Fruit fly (Drosophila melanogaster) whole organism, embryonic: ENCODE data around the gene Svil.

Experiments used
- ATbp ChIP-seq: fragments of 200-800 bp; sonication (Bioruptor generic); optimal IDR thresholded peaks from 2 replicates; lab custom pipeline; 2017; ENCODE audit warnings: missing biosample characterization, mild to moderate bottlenecking, missing genetic modification characterization, missing genetic modification reagents
- CG11504 ChIP-seq: fragments of 200-800 bp; sonication (Bioruptor generic); optimal IDR thresholded peaks from 3 replicates; lab custom pipeline; 2019; ENCODE audit warnings: missing biosample characterization, mild to moderate bottlenecking, missing genetic modification characterization, moderate library complexity
- CG12071 ChIP-seq: fragments of 200-800 bp; sonication (Bioruptor generic); optimal IDR thresholded peaks from 3 replicates; lab custom pipeline; 2018; ENCODE audit warnings: missing biosample characterization, mild to moderate bottlenecking, missing genetic modification characterization
- CG12155 ChIP-seq: fragments of 200-800 bp; sonication (Bioruptor generic); optimal IDR thresholded peaks from 3 replicates; lab custom pipeline; 2016; ENCODE audit warnings: missing biosample characterization, missing genetic modification characterization
- CG12391 ChIP-seq: fragments of 200-800 bp; sonication (Bioruptor generic); optimal IDR thresholded peaks from 3 replicates; lab custom pipeline; 2018; ENCODE audit warnings: missing biosample characterization, mild to moderate bottlenecking, missing genetic modification characterization, moderate library complexity
- CG13894 ChIP-seq: fragments of 200-800 bp; sonication (Bioruptor generic); optimal IDR thresholded peaks from 3 replicates; lab custom pipeline; 2018; ENCODE audit warnings: missing biosample characterization, mild to moderate bottlenecking, missing genetic modification characterization, moderate library complexity
- CG1792 ChIP-seq: fragments of 200-800 bp; sonication (Bioruptor generic); optimal IDR thresholded peaks from 2 replicates; lab custom pipeline; 2016; ENCODE audit warnings: missing biosample characterization, missing genetic modification characterization
- CG2678 ChIP-seq: fragments of 200-800 bp; sonication (Bioruptor generic); optimal IDR thresholded peaks from 3 replicates; lab custom pipeline; 2019; ENCODE audit warnings: missing biosample characterization, mild to moderate bottlenecking, missing genetic modification characterization, moderate library complexity
- CG34376 ChIP-seq: fragments of 200-800 bp; sonication (Bioruptor generic); optimal IDR thresholded peaks from 2 replicates; lab custom pipeline; 2018; ENCODE audit warnings: missing biosample characterization, mild to moderate bottlenecking, missing genetic modification characterization
- CG6689 ChIP-seq: fragments of 200-800 bp; sonication (Bioruptor generic); IDR thresholded peaks from 2 replicates; pipeline ENCODE4 v1.3.6; 2022; ENCODE audit warnings: missing biosample characterization, missing genetic modification characterization
- CG6791 ChIP-seq: fragments of 200-800 bp; sonication (Bioruptor generic); IDR thresholded peaks from 3 replicates; pipeline ENCODE4 v1.3.6; 2022; ENCODE audit warnings: missing biosample characterization, missing genetic modification characterization; ENCODE audit not compliant: partially characterized antibody
- CG8281 ChIP-seq: fragments of 200-800 bp; sonication (Bioruptor generic); optimal IDR thresholded peaks from 2 replicates; lab custom pipeline; 2018; ENCODE audit warnings: missing biosample characterization, mild to moderate bottlenecking, missing genetic modification characterization, moderate library complexity
- CG8359 ChIP-seq: fragments of 200-800 bp; sonication (Bioruptor generic); optimal IDR thresholded peaks from 2 replicates; lab custom pipeline; 2017; ENCODE audit warnings: missing biosample characterization, mild to moderate bottlenecking, missing genetic modification characterization, borderline replicate concordance
- CG8924 ChIP-seq: fragments of 200-800 bp; optimal IDR thresholded peaks from 3 replicates; lab custom pipeline; 2019; ENCODE audit warnings: missing biosample characterization, mild to moderate bottlenecking, missing genetic modification characterization, moderate library complexity
- CG9609 ChIP-seq: fragments of 200-800 bp; sonication (Bioruptor generic); optimal IDR thresholded peaks from 3 replicates; lab custom pipeline; 2016; ENCODE audit warnings: missing biosample characterization, missing genetic modification characterization
- Dref ChIP-seq: fragments of 200-800 bp; sonication (Bioruptor generic); IDR thresholded peaks from 2 replicates; pipeline ENCODE4 v1.3.6; 2022; ENCODE audit warnings: missing biosample characterization, missing genetic modification characterization
- GATAe ChIP-seq: fragments of 200-800 bp; sonication (Bioruptor generic); conservative IDR thresholded peaks from 2 replicates; pipeline ENCODE4 v1.3.6; 2022; ENCODE audit warnings: missing biosample characterization, missing genetic modification characterization
- HLHmδ ChIP-seq: fragments of 200-800 bp; sonication (Bioruptor generic); optimal IDR thresholded peaks from 2 replicates; lab custom pipeline; 2018; ENCODE audit warnings: missing biosample characterization, mild to moderate bottlenecking, missing genetic modification characterization, moderate library complexity
- Hey ChIP-seq: fragments of 200-800 bp; sonication (Bioruptor generic); optimal IDR thresholded peaks from 3 replicates; lab custom pipeline; 2018; ENCODE audit warnings: missing biosample characterization, mild to moderate bottlenecking, missing genetic modification characterization
- Hr3 ChIP-seq: fragments of 200-800 bp; sonication (Bioruptor generic); optimal IDR thresholded peaks from 3 replicates; lab custom pipeline; 2016; ENCODE audit warnings: missing biosample characterization, missing genetic modification characterization
- Lim3 ChIP-seq: fragments of 200-800 bp; sonication (Bioruptor generic); IDR thresholded peaks from 2 replicates; pipeline ENCODE4 v1.3.6; 2022; ENCODE audit warnings: missing biosample characterization, missing genetic modification characterization
- Mes4 ChIP-seq: fragments of 200-800 bp; sonication (Bioruptor generic); optimal IDR thresholded peaks from 2 replicates; lab custom pipeline; 2016; ENCODE audit warnings: missing biosample characterization, missing genetic modification characterization
- Nf-YA ChIP-seq: fragments of 200-800 bp; sonication (Bioruptor generic); IDR thresholded peaks from 2 replicates; pipeline ENCODE4 v1.3.6; 2022; ENCODE audit warnings: missing biosample characterization, missing genetic modification characterization
- Oli ChIP-seq: fragments of 200-800 bp; sonication (Bioruptor generic); optimal IDR thresholded peaks from 2 replicates; lab custom pipeline; 2018; ENCODE audit warnings: missing biosample characterization, mild to moderate bottlenecking, missing genetic modification characterization, moderate library complexity
- Ssrp ChIP-seq: fragments of 200-800 bp; sonication (Bioruptor generic); optimal IDR thresholded peaks from 2 replicates; lab custom pipeline; 2018; ENCODE audit warnings: missing biosample characterization, mild to moderate bottlenecking, missing genetic modification characterization, moderate library complexity
- Tbp ChIP-seq: fragments of >200 bp; optimal IDR thresholded peaks from 2 replicates; lab custom pipeline; 2018; ENCODE audit warnings: missing biosample characterization, missing genetic modification characterization
- Vsx1 ChIP-seq: fragments of 200-800 bp; sonication (Bioruptor generic); optimal IDR thresholded peaks from 2 replicates; lab custom pipeline; 2017; ENCODE audit warnings: missing biosample characterization, mild to moderate bottlenecking, missing genetic modification characterization, missing genetic modification reagents
- ara ChIP-seq: fragments of 200-800 bp; sonication (Bioruptor generic); IDR thresholded peaks from 2 replicates; pipeline ENCODE4 v1.3.6; 2022; ENCODE audit warnings: missing biosample characterization, missing genetic modification characterization
- bbx ChIP-seq: fragments of 200-800 bp; sonication (Bioruptor generic); IDR thresholded peaks from 2 replicates; pipeline ENCODE4 v1.3.6; 2022; ENCODE audit warnings: missing biosample characterization, missing genetic modification characterization; ENCODE audit not compliant: partially characterized antibody
- corto ChIP-seq: fragments of 200-800 bp; sonication (Bioruptor generic); optimal IDR thresholded peaks from 2 replicates; lab custom pipeline; 2016; ENCODE audit warnings: missing biosample characterization, mild to moderate bottlenecking, missing genetic modification characterization, moderate library complexity
- croc ChIP-seq: fragments of 200-800 bp; sonication (Bioruptor generic); conservative IDR thresholded peaks from 3 replicates; pipeline ENCODE4 v1.3.6; 2022; ENCODE audit warnings: missing biosample characterization, missing genetic modification characterization
- crol ChIP-seq: fragments of 200-800 bp; sonication (Bioruptor generic); IDR thresholded peaks from 2 replicates; pipeline ENCODE4 v1.3.6; 2022; ENCODE audit warnings: missing biosample characterization, missing genetic modification characterization
- crp ChIP-seq, 2 experiments: fragments of 200-800 bp; sonication (Bioruptor generic); optimal IDR thresholded peaks; 2 replicates in 1 of 2; 3 replicates in 1 of 2; lab custom pipeline; 2017; ENCODE audit warnings: missing biosample characterization in 2 of 2, missing genetic modification characterization in 2 of 2, mild to moderate bottlenecking in 1 of 2, moderate library complexity in 1 of 2
- esg ChIP-seq: fragments of 200-800 bp; sonication (Bioruptor generic); conservative IDR thresholded peaks from 2 replicates; pipeline ENCODE4 v1.3.6; 2022; ENCODE audit warnings: missing biosample characterization, missing genetic modification characterization
- fd3F ChIP-seq: fragments of 200-800 bp; sonication (Bioruptor generic); optimal IDR thresholded peaks from 2 replicates; lab custom pipeline; 2018; ENCODE audit warnings: missing biosample characterization, mild to moderate bottlenecking, missing genetic modification characterization, moderate library complexity
- gcm2 ChIP-seq: fragments of 200-800 bp; sonication (Bioruptor generic); optimal IDR thresholded peaks from 2 replicates; lab custom pipeline; 2016; ENCODE audit warnings: missing biosample characterization, missing genetic modification characterization
- gt ChIP-seq: fragments of 200-800 bp; sonication (Bioruptor generic); IDR thresholded peaks from 2 replicates; pipeline ENCODE4 v1.3.6; 2022; ENCODE audit warnings: missing biosample characterization, missing genetic modification characterization
- nom ChIP-seq: fragments of 200-800 bp; sonication (Bioruptor generic); optimal IDR thresholded peaks from 2 replicates; lab custom pipeline; 2017; ENCODE audit warnings: missing biosample characterization, missing genetic modification characterization, mild to moderate bottlenecking, moderate library complexity, missing genetic modification reagents
- onecut ChIP-seq: fragments of 200-800 bp; sonication (Bioruptor generic); IDR thresholded peaks from 2 replicates; pipeline ENCODE4 v1.3.6; 2022; ENCODE audit warnings: missing biosample characterization, missing genetic modification characterization
- peb ChIP-seq: fragments of 200-800 bp; sonication (Bioruptor generic); IDR thresholded peaks from 2 replicates; pipeline ENCODE4 v1.3.6; 2022; ENCODE audit warnings: missing biosample characterization, missing genetic modification characterization
- pum ChIP-seq: fragments of 200-800 bp; sonication (Bioruptor generic); optimal IDR thresholded peaks from 2 replicates; lab custom pipeline; 2016; ENCODE audit warnings: missing biosample characterization, missing genetic modification characterization
- ranshi ChIP-seq: fragments of 200-800 bp; sonication (Bioruptor generic); IDR thresholded peaks from 2 replicates; pipeline ENCODE4 v1.3.6; 2022; ENCODE audit warnings: missing biosample characterization, missing genetic modification characterization
- row ChIP-seq: fragments of 200-800 bp; sonication (Bioruptor generic); IDR thresholded peaks from 3 replicates; pipeline ENCODE4 v1.3.6; 2022; ENCODE audit warnings: missing biosample characterization, missing genetic modification characterization
- scrt ChIP-seq: fragments of 200-800 bp; sonication (Bioruptor generic); optimal IDR thresholded peaks from 2 replicates; lab custom pipeline; 2018; ENCODE audit warnings: missing biosample characterization, mild to moderate bottlenecking, missing genetic modification characterization, moderate library complexity
- slp2 ChIP-seq: fragments of 200-800 bp; sonication (Bioruptor generic); optimal IDR thresholded peaks from 2 replicates; lab custom pipeline; 2016; ENCODE audit warnings: missing biosample characterization, missing genetic modification characterization
- sr ChIP-seq: fragments of 200-800 bp; sonication (Bioruptor generic); IDR thresholded peaks from 3 replicates; pipeline ENCODE4 v1.3.6; 2022; ENCODE audit warnings: missing biosample characterization, missing genetic modification characterization
- ssp ChIP-seq: fragments of 200-800 bp; sonication (Bioruptor generic); IDR thresholded peaks from 2 replicates; pipeline ENCODE4 v1.3.6; 2022; ENCODE audit warnings: missing biosample characterization, missing genetic modification characterization
- sug ChIP-seq: fragments of 200-800 bp; optimal IDR thresholded peaks from 2 replicates; lab custom pipeline; 2019; ENCODE audit warnings: missing biosample characterization, mild to moderate bottlenecking, missing genetic modification characterization, moderate library complexity
- tgo ChIP-seq: fragments of 200-800 bp; sonication (Bioruptor generic); IDR thresholded peaks from 3 replicates; pipeline ENCODE4 v1.3.6; 2022; ENCODE audit warnings: missing biosample characterization, missing genetic modification characterization
- tll ChIP-seq, 2 experiments: fragments of 200-800 bp in 1 of 2; fragments of >200 bp in 1 of 2; sonication (Bioruptor generic) in 1 of 2; optimal IDR thresholded peaks; 2 replicates each; lab custom pipeline; 2017 to 2019; ENCODE audit warnings: missing biosample characterization in 2 of 2, missing genetic modification characterization in 2 of 2, mild to moderate bottlenecking in 1 of 2, moderate library complexity in 1 of 2

Gene Svil

dm6 chr3L:2466411-2467015, 89.1 kb downstream of the Svil start (continued):
- TF ChIP-seq CG8359 (peak; percentile 87), Lim3 (GFP tag; lab: Robert Waterston, UW) (no peak), ATbp (GFP tag; lab: Kevin White, UChicago) (no peak), scrt (GFP tag; lab: Kevin White, UChicago) (no peak), crp (GFP tag; optimal IDR thresholded peaks at IDR 0.05; lab: Kevin White, UChicago) (peak in 1 of 2 experiments; percentile 79), sr (GFP tag; lab: Robert Waterston, UW) (0 out of 3 replicates have a peak, but pooled peaks have one; percentile 16), CG6791 (GFP tag; lab: Robert Waterston, UW) (peak; percentile 58; the same call in 2 of the 3 replicates), CG8281 (tag; lab: Kevin White, UChicago) (no peak), gcm2 (GFP tag; lab: Kevin White, UChicago) (peak; percentile 40), sug (peak; percentile 57), Vsx1 (GFP tag; lab: Kevin White, UChicago) (no peak), slp2 (no peak), CG11504 (tag; lab: Kevin White, UChicago) (peak; percentile 70), GATAe (GFP tag; lab: Robert Waterston, UW) (no peak), Mes4 (GFP tag; lab: Kevin White, UChicago) (peak; percentile 41), tgo (GFP tag; lab: Robert Waterston, UW) (peak; percentile 13; the same call in 1 of the 3 replicates), bbx (GFP tag; lab: Robert Waterston, UW) (peak; percentile 51), CG13894 (peak; percentile 76), CG9609 (GFP tag; lab: Kevin White, UChicago) (no peak), CG8924 (tag; lab: Kevin White, UChicago) (peak; percentile 77), row (peak; percentile 11; the same call in 1 of the 3 replicates), Ssrp (tag; lab: Kevin White, UChicago) (no peak), CG6689 (GFP tag; lab: Robert Waterston, UW) (no peak), Tbp (GFP tag; lab: Kevin White, UChicago) (peak; percentile 3), gt (GFP tag; lab: Robert Waterston, UW) (no peak), CG12071 (GFP tag; lab: Kevin White, UChicago) (no peak), CG2678 (tag; lab: Kevin White, UChicago) (no peak), ranshi (no peak), CG34376 (GFP tag; lab: Kevin White, UChicago) (peak; percentile 80), croc (GFP tag; lab: Robert Waterston, UW) (no peak), peb (GFP tag; lab: Robert Waterston, UW) (no peak), tll (GFP tag; optimal IDR thresholded peaks at IDR 0.05; lab: Kevin White, UChicago) (no peak), fd3F (GFP tag; lab: Kevin White, UChicago) (no peak), ara (GFP tag; lab: Robert Waterston, UW) (no peak), Hey (tag; lab: Kevin White, UChicago) (no peak), onecut (GFP tag; lab: Robert Waterston, UW) (no peak; the same call in none of the 2 replicates), esg (GFP tag; lab: Robert Waterston, UW) (no peak), nom (GFP tag; lab: Kevin White, UChicago) (peak; percentile 60), CG12391 (peak; percentile 56), CG12155 (GFP tag; lab: Kevin White, UChicago) (peak; percentile 27), ssp (GFP tag; lab: Robert Waterston, UW) (no peak), pum (no peak), Hr3 (GFP tag; lab: Kevin White, UChicago) (no peak), CG1792 (GFP tag; lab: Kevin White, UChicago) (peak; percentile 13), corto (no peak), crol (GFP tag; lab: Robert Waterston, UW) (no peak), Nf-YA (GFP tag; lab: Robert Waterston, UW) (no peak), Dref (GFP tag; lab: Robert Waterston, UW) (peak; percentile 62), HLHmδ (GFP tag; lab: Kevin White, UChicago) (peak; percentile 64), Oli (tag; lab: Kevin White, UChicago) (no peak)
